Fruit fly (Drosophila melanogaster): ENCODE results near the gene CG34124.

CG34124 gene

dm6 chr2L:5004677-5005463, 46.7 kb downstream of the CG34124 start (continued):
- TF ChIP-seq Doc2 (GFP tag; IDR thresholded peaks at IDR 0.05) (peak; percentile 81), CG43689 (GFP tag; IDR thresholded peaks at IDR 0.05) (peak; percentile 88), sd (tag; optimal IDR thresholded peaks at IDR 0.05) (peak; percentile 80), sna (GFP tag; IDR thresholded peaks at IDR 0.05; ENCODE audit: partially characterized antibody) (0 out of 2 replicates have a peak, but pooled peaks have one; percentile 13), ewg (GFP tag; optimal IDR thresholded peaks at IDR 0.05) (peak; percentile 97), CG12219 (GFP tag; optimal IDR thresholded peaks at IDR 0.05) (peak; percentile 91), CkIIα-i1 (GFP tag; IDR thresholded peaks at IDR 0.05) (peak; percentile 68; the same call in 1 of the 2 replicates), usp (GFP tag; optimal IDR thresholded peaks at IDR 0.05) (no peak), Sry-β (GFP tag; optimal IDR thresholded peaks at IDR 0.05) (no peak), MESR4 (GFP tag; optimal IDR thresholded peaks at IDR 0.05) (peak; percentile 34), CG9817 (tag; optimal IDR thresholded peaks at IDR 0.05) (peak; percentile 96), pb (GFP tag; optimal IDR thresholded peaks at IDR 0.05) (peak; percentile 90), CG2712 (tag; optimal IDR thresholded peaks at IDR 0.05) (peak; percentile 94), CG4360 (GFP tag; IDR thresholded peaks at IDR 0.05) (peak; percentile 63), Aef1 (GFP tag; IDR thresholded peaks at IDR 0.05) (peak; percentile 96), CG7556 (GFP tag; optimal IDR thresholded peaks at IDR 0.05) (peak; percentile 96), CG12071 (GFP tag; optimal IDR thresholded peaks at IDR 0.05) (peak; percentile 93), CG13287 (GFP tag; IDR thresholded peaks at IDR 0.05; ENCODE audit: partially characterized antibody) (no peak), phol (tag; optimal IDR thresholded peaks at IDR 0.05) (peak; percentile 90), bcd (GFP tag; optimal IDR thresholded peaks at IDR 0.05) (peak; percentile 94), ssp (GFP tag; IDR thresholded peaks at IDR 0.05) (peak; percentile 89), lab (GFP tag; optimal IDR thresholded peaks at IDR 0.05) (peak; percentile 99), CG4707 (GFP tag; optimal IDR thresholded peaks at IDR 0.05) (peak; percentile 80), prd (optimal IDR thresholded peaks at IDR 0.05) (no peak), prd (GFP tag; IDR thresholded peaks at IDR 0.05) (peak; percentile 98), Vsx1 (GFP tag; optimal IDR thresholded peaks at IDR 0.05) (peak; percentile 78), tx (GFP tag; optimal IDR thresholded peaks at IDR 0.05) (peak; percentile 94), CG30431 (GFP tag; optimal IDR thresholded peaks at IDR 0.05) (peak; percentile 87), kay (GFP tag; optimal IDR thresholded peaks at IDR 0.05) (peak; percentile 87), CG15696 (tag; optimal IDR thresholded peaks at IDR 0.05) (peak; percentile 80), Nf-YB (GFP tag; optimal IDR thresholded peaks at IDR 0.05) (peak; percentile 75), Dp (GFP tag; optimal IDR thresholded peaks at IDR 0.05) (no peak), gem (tag; optimal IDR thresholded peaks at IDR 0.05) (peak; percentile 95), CG31365 (tag; optimal IDR thresholded peaks at IDR 0.05) (peak; percentile 81), CG1792 (GFP tag; optimal IDR thresholded peaks at IDR 0.05) (peak; percentile 94), CG18599 (GFP tag; optimal IDR thresholded peaks at IDR 0.05) (peak; percentile 99), wdn (GFP tag; IDR thresholded peaks at IDR 0.05) (peak; percentile 95), cwo (GFP tag; optimal IDR thresholded peaks at IDR 0.05) (peak; percentile 95), jing (GFP tag; optimal IDR thresholded peaks at IDR 0.05) (peak; percentile 80), gsb-n (tag; optimal IDR thresholded peaks at IDR 0.05) (peak; percentile 88), CG8944 (GFP tag; optimal IDR thresholded peaks at IDR 0.05) (peak; percentile 94), ac (GFP tag; optimal IDR thresholded peaks at IDR 0.05) (peak; percentile 27), dmrt99B (tag; optimal IDR thresholded peaks at IDR 0.05) (peak; percentile 96), CG2120 (GFP tag; optimal IDR thresholded peaks at IDR 0.05) (peak; percentile 99), Stat92E (GFP tag; optimal IDR thresholded peaks at IDR 0.05) (no peak), vnd (GFP tag; IDR thresholded peaks at IDR 0.05; ENCODE audit: partially characterized antibody) (no peak), Fer1 (GFP tag; optimal IDR thresholded peaks at IDR 0.05) (peak; percentile 98), dimm (GFP tag; IDR thresholded peaks at IDR 0.05) (peak; percentile 90)

Data from whole organism, embryonic.